Fruit fly (Drosophila melanogaster) whole organism, embryonic: ENCODE results near the gene rost.

Experiments used
- Blimp-1 ChIP-seq: fragments of 200-800 bp; sonication (Bioruptor generic); optimal IDR thresholded peaks from 3 replicates; lab custom pipeline; 2018; ENCODE audit warnings: missing biosample characterization, missing genetic modification characterization, mild to moderate bottlenecking, moderate library complexity, missing genetic modification reagents
- CG12104 ChIP-seq: fragments of 200-800 bp; sonication (Bioruptor generic); optimal IDR thresholded peaks from 3 replicates; lab custom pipeline; 2016; ENCODE audit warnings: missing biosample characterization, missing genetic modification characterization
- CG12942 ChIP-seq: fragments of 200-800 bp; sonication (Bioruptor generic); optimal IDR thresholded peaks from 3 replicates; lab custom pipeline; 2016; ENCODE audit warnings: missing biosample characterization, missing genetic modification characterization
- CG13894 ChIP-seq: fragments of 200-800 bp; sonication (Bioruptor generic); optimal IDR thresholded peaks from 3 replicates; lab custom pipeline; 2018; ENCODE audit warnings: missing biosample characterization, mild to moderate bottlenecking, missing genetic modification characterization, moderate library complexity
- CG15073 ChIP-seq: fragments of 200-800 bp; sonication (Bioruptor generic); optimal IDR thresholded peaks from 2 replicates; lab custom pipeline; 2016; ENCODE audit warnings: missing biosample characterization, missing genetic modification characterization
- CG15601 ChIP-seq: fragments of 200-800 bp; sonication (Bioruptor generic); optimal IDR thresholded peaks from 3 replicates; lab custom pipeline; 2019; ENCODE audit warnings: missing biosample characterization, mild to moderate bottlenecking, missing genetic modification characterization, moderate library complexity
- CG17328 ChIP-seq: fragments of 200-800 bp; sonication (Bioruptor generic); IDR thresholded peaks from 2 replicates; pipeline ENCODE4 v1.3.6; 2022; ENCODE audit warnings: missing biosample characterization, missing genetic modification characterization
- CG17829 ChIP-seq: fragments of 200-800 bp; optimal IDR thresholded peaks from 2 replicates; lab custom pipeline; 2019; ENCODE audit warnings: missing biosample characterization, mild to moderate bottlenecking, missing genetic modification characterization, moderate library complexity
- CG17912 ChIP-seq: fragments of 200-800 bp; sonication (Bioruptor generic); optimal IDR thresholded peaks from 2 replicates; lab custom pipeline; 2018; ENCODE audit warnings: missing biosample characterization, mild to moderate bottlenecking, missing genetic modification characterization
- CG18599 ChIP-seq: fragments of 200-800 bp; sonication (Bioruptor generic); optimal IDR thresholded peaks from 3 replicates; lab custom pipeline; 2017; ENCODE audit warnings: missing biosample characterization, missing genetic modification characterization, mild to moderate bottlenecking, moderate library complexity, missing genetic modification reagents
- CG2678 ChIP-seq: fragments of 200-800 bp; sonication (Bioruptor generic); optimal IDR thresholded peaks from 3 replicates; lab custom pipeline; 2019; ENCODE audit warnings: missing biosample characterization, mild to moderate bottlenecking, missing genetic modification characterization, moderate library complexity
- CG30403 ChIP-seq: fragments of 200-800 bp; sonication (Bioruptor generic); optimal IDR thresholded peaks from 3 replicates; lab custom pipeline; 2016; ENCODE audit warnings: missing biosample characterization, missing genetic modification characterization
- CG31224 ChIP-seq: fragments of 200-800 bp; sonication (Bioruptor generic); IDR thresholded peaks from 2 replicates; pipeline ENCODE4 v1.3.6; 2022; ENCODE audit warnings: missing biosample characterization, missing genetic modification characterization
- CG5245 ChIP-seq: fragments of 200-800 bp; sonication (Bioruptor generic); optimal IDR thresholded peaks from 3 replicates; lab custom pipeline; 2016; ENCODE audit warnings: missing biosample characterization, missing genetic modification characterization
- CG6813 ChIP-seq: fragments of 200-800 bp; sonication (Bioruptor generic); optimal IDR thresholded peaks from 2 replicates; lab custom pipeline; 2017; ENCODE audit warnings: missing biosample characterization, missing genetic modification characterization, mild to moderate bottlenecking, moderate library complexity, missing genetic modification reagents
- CG7372 ChIP-seq: fragments of 200-800 bp; sonication (Bioruptor generic); IDR thresholded peaks from 2 replicates; pipeline ENCODE4 v1.3.6; 2022; ENCODE audit warnings: missing biosample characterization, missing genetic modification characterization
- CG7745 ChIP-seq: fragments of 200-800 bp; sonication (Bioruptor generic); optimal IDR thresholded peaks from 2 replicates; lab custom pipeline; 2018; ENCODE audit warnings: missing biosample characterization, mild to moderate bottlenecking, missing genetic modification characterization, moderate library complexity
- CG7963 ChIP-seq: fragments of 200-800 bp; sonication (Bioruptor generic); IDR thresholded peaks from 3 replicates; pipeline ENCODE4 v1.3.6; 2022; ENCODE audit warnings: missing biosample characterization, missing genetic modification characterization; ENCODE audit not compliant: partially characterized antibody
- CG9609 ChIP-seq: fragments of 200-800 bp; sonication (Bioruptor generic); optimal IDR thresholded peaks from 3 replicates; lab custom pipeline; 2016; ENCODE audit warnings: missing biosample characterization, missing genetic modification characterization
- CG9876 ChIP-seq: fragments of 200-800 bp; sonication (Bioruptor generic); optimal IDR thresholded peaks from 2 replicates; lab custom pipeline; 2016; ENCODE audit warnings: missing biosample characterization, missing genetic modification characterization
- Dll ChIP-seq: fragments of 200-800 bp; sonication (Bioruptor generic); IDR thresholded peaks from 4 replicates; pipeline ENCODE4 v1.3.6; 2022; ENCODE audit warnings: missing biosample characterization, missing genetic modification characterization; ENCODE audit not compliant: partially characterized antibody
- E2f1 ChIP-seq: fragments of 200-800 bp; sonication (Bioruptor generic); IDR thresholded peaks from 2 replicates; pipeline ENCODE4 v1.3.6; 2022; ENCODE audit warnings: missing biosample characterization, missing genetic modification characterization
- Gsc ChIP-seq: fragments of 200-800 bp; sonication (Bioruptor generic); IDR thresholded peaks from 2 replicates; pipeline ENCODE4 v1.3.6; 2022; ENCODE audit warnings: missing biosample characterization, missing genetic modification characterization
- Kr ChIP-seq: fragments of 200-800 bp; sonication (Bioruptor generic); optimal IDR thresholded peaks from 2 replicates; lab custom pipeline; 2017; ENCODE audit warnings: missing biosample characterization, mild to moderate bottlenecking, missing genetic modification characterization
- MTF-1 ChIP-seq: fragments of 200-800 bp; sonication (Bioruptor generic); optimal IDR thresholded peaks from 2 replicates; lab custom pipeline; 2018; ENCODE audit warnings: missing biosample characterization, mild to moderate bottlenecking, missing genetic modification characterization, borderline replicate concordance
- Mes4 ChIP-seq: fragments of 200-800 bp; sonication (Bioruptor generic); optimal IDR thresholded peaks from 2 replicates; lab custom pipeline; 2016; ENCODE audit warnings: missing biosample characterization, missing genetic modification characterization
- NFAT ChIP-seq: fragments of 200-800 bp; sonication (Bioruptor generic); IDR thresholded peaks from 2 replicates; pipeline ENCODE4 v1.3.6; 2022; ENCODE audit warnings: missing biosample characterization, missing genetic modification characterization
- Neu2 ChIP-seq: fragments of 200-800 bp; sonication (Bioruptor generic); optimal IDR thresholded peaks from 3 replicates; lab custom pipeline; 2016; ENCODE audit warnings: missing biosample characterization, missing genetic modification characterization, borderline replicate concordance
- Rx ChIP-seq: fragments of 200-800 bp; sonication (Bioruptor generic); IDR thresholded peaks from 2 replicates; pipeline ENCODE4 v1.3.6; 2022; ENCODE audit warnings: missing biosample characterization, missing genetic modification characterization
- Side ChIP-seq: fragments of 200-800 bp; sonication (Bioruptor generic); optimal IDR thresholded peaks from 2 replicates; lab custom pipeline; 2016; ENCODE audit warnings: missing biosample characterization, missing genetic modification characterization
- Sox100B ChIP-seq: fragments of 200-800 bp; sonication (Bioruptor generic); optimal IDR thresholded peaks from 3 replicates; lab custom pipeline; 2018; ENCODE audit warnings: missing biosample characterization, mild to moderate bottlenecking, missing genetic modification characterization
- Usf ChIP-seq: fragments of 200-800 bp; sonication (Bioruptor generic); optimal IDR thresholded peaks from 2 replicates; lab custom pipeline; 2017; ENCODE audit warnings: missing genotype, missing biosample characterization, missing genetic modification characterization
- bab2 ChIP-seq: fragments of 200-800 bp; sonication (Bioruptor generic); optimal IDR thresholded peaks from 2 replicates; lab custom pipeline; 2016; ENCODE audit warnings: missing biosample characterization, missing genetic modification characterization
- cad ChIP-seq: fragments of >200 bp; optimal IDR thresholded peaks from 2 replicates; lab custom pipeline; 2017; ENCODE audit warnings: missing biosample characterization, missing genetic modification characterization
- ems ChIP-seq: fragments of 200-800 bp; sonication (Bioruptor generic); optimal IDR thresholded peaks from 3 replicates; lab custom pipeline; 2016; ENCODE audit warnings: missing biosample characterization, missing genetic modification characterization
- jing ChIP-seq: fragments of 200-800 bp; sonication (Bioruptor generic); optimal IDR thresholded peaks from 2 replicates; lab custom pipeline; 2018; ENCODE audit warnings: missing biosample characterization, mild to moderate bottlenecking, missing genetic modification characterization
- knrl ChIP-seq: fragments of 200-800 bp; sonication (Bioruptor generic); IDR thresholded peaks from 3 replicates; pipeline ENCODE4 v1.3.6; 2022; ENCODE audit warnings: missing biosample characterization, missing genetic modification characterization; ENCODE audit not compliant: partially characterized antibody
- lab ChIP-seq: fragments of 200-800 bp; sonication (Bioruptor generic); optimal IDR thresholded peaks from 3 replicates; lab custom pipeline; 2017; ENCODE audit warnings: missing biosample characterization, missing genetic modification characterization, mild to moderate bottlenecking, moderate library complexity, missing genetic modification reagents
- mld ChIP-seq: fragments of 200-800 bp; sonication (Bioruptor generic); IDR thresholded peaks from 3 replicates; pipeline ENCODE4 v1.3.6; 2022; ENCODE audit warnings: missing biosample characterization, missing genetic modification characterization; ENCODE audit not compliant: partially characterized antibody
- nau ChIP-seq: fragments of 200-800 bp; sonication (Bioruptor generic); optimal IDR thresholded peaks from 3 replicates; lab custom pipeline; 2017; ENCODE audit warnings: missing biosample characterization, mild to moderate bottlenecking, missing genetic modification characterization, missing genetic modification reagents
- nerfin-1 ChIP-seq: fragments of 200-800 bp; sonication (Bioruptor generic); optimal IDR thresholded peaks from 3 replicates; lab custom pipeline; 2019; ENCODE audit warnings: missing biosample characterization, mild to moderate bottlenecking, missing genetic modification characterization, moderate library complexity
- pb ChIP-seq: fragments of 200-800 bp; sonication (Bioruptor generic); optimal IDR thresholded peaks from 3 replicates; lab custom pipeline; 2016; ENCODE audit warnings: missing biosample characterization, missing genetic modification characterization
- pfk ChIP-seq: fragments of 200-800 bp; sonication (Bioruptor generic); optimal IDR thresholded peaks from 2 replicates; lab custom pipeline; 2018; ENCODE audit warnings: missing biosample characterization, mild to moderate bottlenecking, missing genetic modification characterization, moderate library complexity
- pho ChIP-seq: fragments of 200-800 bp; sonication (Bioruptor generic); optimal IDR thresholded peaks from 2 replicates; lab custom pipeline; 2016; ENCODE audit warnings: missing biosample characterization, missing genetic modification characterization
- scrt ChIP-seq: fragments of 200-800 bp; sonication (Bioruptor generic); optimal IDR thresholded peaks from 2 replicates; lab custom pipeline; 2018; ENCODE audit warnings: missing biosample characterization, mild to moderate bottlenecking, missing genetic modification characterization, moderate library complexity
- ssp ChIP-seq: fragments of 200-800 bp; sonication (Bioruptor generic); IDR thresholded peaks from 2 replicates; pipeline ENCODE4 v1.3.6; 2022; ENCODE audit warnings: missing biosample characterization, missing genetic modification characterization
- tup ChIP-seq: fragments of 200-800 bp; sonication (Bioruptor generic); optimal IDR thresholded peaks from 2 replicates; lab custom pipeline; 2016; ENCODE audit warnings: missing biosample characterization, mild to moderate bottlenecking, missing genetic modification characterization, moderate library complexity
- vvl ChIP-seq: fragments of 200-800 bp; sonication (Bioruptor generic); IDR thresholded peaks from 2 replicates; pipeline ENCODE4 v1.3.6; 2022; ENCODE audit warnings: missing biosample characterization, missing genetic modification characterization

rost gene

dm6 chr2L:8952194-8953037 is 36.9 kb downstream of the rost start (continued):
- TF ChIP-seq mld (GFP tag; lab: Robert Waterston, UW) (no peak), CG7963 (GFP tag; lab: Robert Waterston, UW) (0 out of 3 replicates have a peak, but pooled peaks have one; percentile 18), CG31224 (0 out of 2 replicates have a peak, but pooled peaks have one; percentile 36), CG15073 (GFP tag; lab: Kevin White, UChicago) (no peak), CG12942 (GFP tag; lab: Kevin White, UChicago) (no peak), Neu2 (GFP tag; lab: Kevin White, UChicago) (no peak), Sox100B (GFP tag; lab: Kevin White, UChicago) (no peak), CG30403 (GFP tag; lab: Kevin White, UChicago) (peak; percentile 34), CG7745 (no peak), CG17912 (GFP tag; lab: Kevin White, UChicago) (no peak), CG9876 (GFP tag; lab: Kevin White, UChicago) (peak; percentile 39), pfk (GFP tag; lab: Kevin White, UChicago) (no peak), nerfin-1 (tag; lab: Kevin White, UChicago) (no peak), pb (no peak), CG12104 (GFP tag; lab: Kevin White, UChicago) (no peak), CG17829 (tag; lab: Kevin White, UChicago) (peak; percentile 14), CG18599 (GFP tag; lab: Kevin White, UChicago) (peak; percentile 79), tup (GFP tag; lab: Kevin White, UChicago) (no peak), Usf (GFP tag; lab: Kevin White, UChicago) (no peak), cad (GFP tag; lab: Kevin White, UChicago) (no peak), bab2 (peak; percentile 40), CG13894 (tag; lab: Kevin White, UChicago) (peak; percentile 17), NFAT (GFP tag; lab: Robert Waterston, UW) (no peak; the same call in 1 of the 2 replicates), Blimp-1 (GFP tag; lab: Kevin White, UChicago) (peak; percentile 35), knrl (no peak; the same call in 2 of the 3 replicates), ssp (GFP tag; lab: Robert Waterston, UW) (no peak), CG7372 (GFP tag; lab: Robert Waterston, UW) (no peak; the same call in 1 of the 2 replicates), nau (GFP tag; lab: Kevin White, UChicago) (peak; percentile 11), MTF-1 (GFP tag; lab: Kevin White, UChicago) (no peak), vvl (GFP tag; lab: Robert Waterston, UW) (peak; percentile 58), CG9609 (GFP tag; lab: Kevin White, UChicago) (peak; percentile 46), lab (GFP tag; lab: Kevin White, UChicago) (peak; percentile 88), Gsc (no peak), scrt (GFP tag; lab: Kevin White, UChicago) (no peak), CG6813 (peak; percentile 9), CG17328 (GFP tag; lab: Robert Waterston, UW) (peak; percentile 49; the same call in 1 of the 2 replicates), pho (GFP tag; lab: Kevin White, UChicago) (no peak), Rx (GFP tag; lab: Robert Waterston, UW) (0 out of 2 replicates have a peak, but pooled peaks have one; percentile 24), ems (GFP tag; lab: Kevin White, UChicago) (no peak), Dll (GFP tag; lab: Robert Waterston, UW) (no peak), Side (GFP tag; lab: Kevin White, UChicago) (peak; percentile 46), Kr (GFP tag; lab: Kevin White, UChicago) (no peak), CG15601 (tag; lab: Kevin White, UChicago) (no peak), jing (GFP tag; lab: Kevin White, UChicago) (no peak), CG5245 (no peak), CG2678 (peak; percentile 47), Mes4 (peak; percentile 30), E2f1 (GFP tag; lab: Robert Waterston, UW) (peak; percentile 34; the same call in 1 of the 2 replicates)
